Fruit fly (Drosophila melanogaster) whole organism, embryonic: ENCODE measurements around the gene CG4594.

ENCODE experiments used
- Adf1 ChIP-seq: fragments of 200-800 bp; sonication (Bioruptor generic); IDR thresholded peaks from 2 replicates; pipeline ENCODE4 v1.3.6; 2022; ENCODE audit warnings: missing biosample characterization, missing genetic modification characterization
- Atf3 ChIP-seq: fragments of 200-800 bp; sonication (Bioruptor generic); optimal IDR thresholded peaks from 3 replicates; lab custom pipeline; 2016; ENCODE audit warnings: missing biosample characterization, missing genetic modification characterization
- CG10462 ChIP-seq: fragments of 200-800 bp; sonication (Bioruptor generic); optimal IDR thresholded peaks from 2 replicates; lab custom pipeline; 2016; ENCODE audit warnings: missing biosample characterization, missing genetic modification characterization
- CG11247 ChIP-seq: fragments of 200-800 bp; sonication (Bioruptor generic); IDR thresholded peaks from 2 replicates; pipeline ENCODE4 v1.3.6; 2022; ENCODE audit warnings: missing biosample characterization, missing genetic modification characterization
- CG13287 ChIP-seq: fragments of 200-800 bp; sonication (Bioruptor generic); IDR thresholded peaks from 2 replicates; pipeline ENCODE4 v1.3.6; 2022; ENCODE audit warnings: missing biosample characterization, missing genetic modification characterization; ENCODE audit not compliant: partially characterized antibody
- CG14965 ChIP-seq: fragments of 200-800 bp; sonication (Bioruptor generic); optimal IDR thresholded peaks from 2 replicates; lab custom pipeline; 2016; ENCODE audit warnings: missing biosample characterization, missing genetic modification characterization, borderline replicate concordance
- CG15479 ChIP-seq: fragments of 200-800 bp; sonication (Bioruptor generic); optimal IDR thresholded peaks from 3 replicates; lab custom pipeline; 2019; ENCODE audit warnings: missing biosample characterization, mild to moderate bottlenecking, missing genetic modification characterization, moderate library complexity
- CG17359 ChIP-seq: fragments of 200-800 bp; sonication (Bioruptor generic); optimal IDR thresholded peaks from 3 replicates; lab custom pipeline; 2018; ENCODE audit warnings: missing biosample characterization, mild to moderate bottlenecking, missing genetic modification characterization, moderate library complexity
- CG17568 ChIP-seq: fragments of 200-800 bp; sonication (Bioruptor generic); optimal IDR thresholded peaks from 2 replicates; lab custom pipeline; 2018; ENCODE audit warnings: missing biosample characterization, mild to moderate bottlenecking, missing genetic modification characterization, moderate library complexity
- CG1792 ChIP-seq: fragments of 200-800 bp; sonication (Bioruptor generic); optimal IDR thresholded peaks from 2 replicates; lab custom pipeline; 2016; ENCODE audit warnings: missing biosample characterization, missing genetic modification characterization
- CG1832 ChIP-seq: fragments of 200-800 bp; sonication (Bioruptor generic); optimal IDR thresholded peaks from 2 replicates; lab custom pipeline; 2017; ENCODE audit warnings: missing biosample characterization, mild to moderate bottlenecking, missing genetic modification characterization, inconsistent platforms
- CG18764 ChIP-seq: fragments of 200-800 bp; sonication (Bioruptor generic); optimal IDR thresholded peaks from 3 replicates; lab custom pipeline; 2016; ENCODE audit warnings: missing biosample characterization, missing genetic modification characterization
- CG2678 ChIP-seq: fragments of 200-800 bp; sonication (Bioruptor generic); optimal IDR thresholded peaks from 3 replicates; lab custom pipeline; 2019; ENCODE audit warnings: missing biosample characterization, mild to moderate bottlenecking, missing genetic modification characterization, moderate library complexity
- CG3065 ChIP-seq: fragments of 200-800 bp; sonication (Bioruptor generic); optimal IDR thresholded peaks from 2 replicates; lab custom pipeline; 2016; ENCODE audit warnings: missing biosample characterization, missing genetic modification characterization
- CG32532 ChIP-seq: fragments of 200-800 bp; sonication (Bioruptor generic); IDR thresholded peaks from 2 replicates; pipeline ENCODE4 v1.3.6; 2022; ENCODE audit warnings: missing biosample characterization, missing genetic modification characterization
- CG3407 ChIP-seq: fragments of 200-800 bp; sonication (Bioruptor generic); optimal IDR thresholded peaks from 2 replicates; lab custom pipeline; 2018; ENCODE audit warnings: missing biosample characterization, mild to moderate bottlenecking, missing genetic modification characterization
- CG34376 ChIP-seq: fragments of 200-800 bp; sonication (Bioruptor generic); optimal IDR thresholded peaks from 2 replicates; lab custom pipeline; 2018; ENCODE audit warnings: missing biosample characterization, mild to moderate bottlenecking, missing genetic modification characterization
- CG4617 ChIP-seq: fragments of 200-800 bp; sonication (Bioruptor generic); optimal IDR thresholded peaks from 3 replicates; lab custom pipeline; 2016; ENCODE audit warnings: missing biosample characterization, missing genetic modification characterization, borderline replicate concordance
- CG8765 ChIP-seq: fragments of 200-800 bp; sonication (Bioruptor generic); IDR thresholded peaks from 2 replicates; pipeline ENCODE4 v1.3.6; 2022; ENCODE audit warnings: missing biosample characterization, missing genetic modification characterization
- CG9437 ChIP-seq: fragments of 200-800 bp; sonication (Bioruptor generic); optimal IDR thresholded peaks from 2 replicates; lab custom pipeline; 2018; ENCODE audit warnings: missing biosample characterization, mild to moderate bottlenecking, missing genetic modification characterization
- CoRest ChIP-seq: fragments of 200-800 bp; sonication (Bioruptor generic); optimal IDR thresholded peaks from 3 replicates; lab custom pipeline; 2018; ENCODE audit warnings: missing biosample characterization, mild to moderate bottlenecking, missing genetic modification characterization, moderate library complexity
- CrebB ChIP-seq: fragments of 200-800 bp; sonication (Bioruptor generic); optimal IDR thresholded peaks from 3 replicates; lab custom pipeline; 2018; ENCODE audit warnings: missing biosample characterization, mild to moderate bottlenecking, missing genetic modification characterization
- D ChIP-seq, 2 experiments: fragments of 200-800 bp in 1 of 2; fragments of >200 bp in 1 of 2; sonication (Bioruptor generic) in 1 of 2; optimal IDR thresholded peaks; 2 replicates in 1 of 2; 3 replicates in 1 of 2; lab custom pipeline; 2017; ENCODE audit warnings: mild to moderate bottlenecking in 1 of 2, missing biosample characterization in 1 of 2, missing genetic modification characterization in 1 of 2, missing genetic modification reagents in 1 of 2
- Drgx ChIP-seq: fragments of 200-800 bp; sonication (Bioruptor generic); IDR thresholded peaks from 2 replicates; pipeline ENCODE4 v1.3.6; 2022; ENCODE audit warnings: missing biosample characterization, missing genetic modification characterization
- HHEX ChIP-seq: fragments of 200-800 bp; sonication (Bioruptor generic); optimal IDR thresholded peaks from 3 replicates; lab custom pipeline; 2017; ENCODE audit warnings: missing biosample characterization, mild to moderate bottlenecking, missing genetic modification characterization, missing genetic modification reagents
- Lim3 ChIP-seq: fragments of 200-800 bp; sonication (Bioruptor generic); IDR thresholded peaks from 2 replicates; pipeline ENCODE4 v1.3.6; 2022; ENCODE audit warnings: missing biosample characterization, missing genetic modification characterization
- MBD-R2 ChIP-seq: fragments of 200-800 bp; sonication (Bioruptor generic); IDR thresholded peaks from 2 replicates; pipeline ENCODE4 v1.3.6; 2022; ENCODE audit warnings: missing biosample characterization, missing genetic modification characterization
- NFAT ChIP-seq: fragments of 200-800 bp; sonication (Bioruptor generic); IDR thresholded peaks from 2 replicates; pipeline ENCODE4 v1.3.6; 2022; ENCODE audit warnings: missing biosample characterization, missing genetic modification characterization
- NK7.1 ChIP-seq: fragments of 200-800 bp; sonication (Bioruptor generic); optimal IDR thresholded peaks from 3 replicates; lab custom pipeline; 2016; ENCODE audit warnings: missing biosample characterization, missing genetic modification characterization
- Neu2 ChIP-seq: fragments of 200-800 bp; sonication (Bioruptor generic); optimal IDR thresholded peaks from 3 replicates; lab custom pipeline; 2016; ENCODE audit warnings: missing biosample characterization, missing genetic modification characterization, borderline replicate concordance
- Nf-YB ChIP-seq: fragments of 200-800 bp; sonication (Bioruptor generic); optimal IDR thresholded peaks from 3 replicates; lab custom pipeline; 2019; ENCODE audit warnings: missing biosample characterization, mild to moderate bottlenecking, missing genetic modification characterization, moderate library complexity
- Xrp1 ChIP-seq: fragments of 200-800 bp; sonication (Bioruptor generic); IDR thresholded peaks from 2 replicates; pipeline ENCODE4 v1.3.6; 2022; ENCODE audit warnings: missing biosample characterization, missing genetic modification characterization
- YL-1 ChIP-seq: fragments of 200-800 bp; sonication (Bioruptor generic); optimal IDR thresholded peaks from 3 replicates; lab custom pipeline; 2017; ENCODE audit warnings: missing biosample characterization, mild to moderate bottlenecking, missing genetic modification characterization
- abd-A ChIP-seq: fragments of 200-800 bp; sonication (Bioruptor generic); optimal IDR thresholded peaks from 3 replicates; lab custom pipeline; 2019; ENCODE audit warnings: missing biosample characterization, mild to moderate bottlenecking, missing genetic modification characterization, moderate library complexity
- ash1 ChIP-seq: fragments of 200-800 bp; sonication (Bioruptor generic); optimal IDR thresholded peaks from 2 replicates; lab custom pipeline; 2018; ENCODE audit warnings: missing biosample characterization, mild to moderate bottlenecking, missing genetic modification characterization
- caup ChIP-seq: fragments of 200-800 bp; sonication (Bioruptor generic); optimal IDR thresholded peaks from 3 replicates; lab custom pipeline; 2017; ENCODE audit warnings: missing biosample characterization, mild to moderate bottlenecking, missing genetic modification characterization, moderate library complexity; ENCODE audit not compliant: severe bottlenecking
- cwo ChIP-seq: fragments of 200-800 bp; sonication (Bioruptor generic); optimal IDR thresholded peaks from 3 replicates; lab custom pipeline; 2017; ENCODE audit warnings: missing biosample characterization, missing genetic modification characterization, mild to moderate bottlenecking, moderate library complexity, missing genetic modification reagents
- dmrt99B ChIP-seq: fragments of 200-800 bp; sonication (Bioruptor generic); optimal IDR thresholded peaks from 2 replicates; lab custom pipeline; 2018; ENCODE audit warnings: missing biosample characterization, mild to moderate bottlenecking, missing genetic modification characterization, moderate library complexity
- eve ChIP-seq, 2 experiments: fragments of >200 bp; optimal IDR thresholded peaks; 2 replicates each; lab custom pipeline; 2017; ENCODE audit warnings: missing biosample characterization in 2 of 2, missing genetic modification characterization in 2 of 2
- exex ChIP-seq: fragments of 200-800 bp; sonication (Bioruptor generic); optimal IDR thresholded peaks from 4 replicates; lab custom pipeline; 2018; ENCODE audit warnings: missing biosample characterization, mild to moderate bottlenecking, missing genetic modification characterization, moderate library complexity
- gem ChIP-seq: fragments of 200-800 bp; sonication (Bioruptor generic); optimal IDR thresholded peaks from 2 replicates; lab custom pipeline; 2019; ENCODE audit warnings: missing biosample characterization, mild to moderate bottlenecking, missing genetic modification characterization, moderate library complexity
- gsb ChIP-seq: fragments of 200-800 bp; sonication (Bioruptor generic); IDR thresholded peaks from 2 replicates; pipeline ENCODE4 v1.3.6; 2022; ENCODE audit warnings: missing biosample characterization, missing genetic modification characterization
- onecut ChIP-seq: fragments of 200-800 bp; sonication (Bioruptor generic); IDR thresholded peaks from 2 replicates; pipeline ENCODE4 v1.3.6; 2022; ENCODE audit warnings: missing biosample characterization, missing genetic modification characterization
- sd ChIP-seq: fragments of 200-800 bp; sonication (Bioruptor generic); optimal IDR thresholded peaks from 3 replicates; lab custom pipeline; 2018; ENCODE audit warnings: missing biosample characterization, mild to moderate bottlenecking, missing genetic modification characterization, moderate library complexity
- seq ChIP-seq: fragments of 200-800 bp; sonication (Bioruptor generic); IDR thresholded peaks from 2 replicates; pipeline ENCODE4 v1.3.6; 2022; ENCODE audit warnings: missing biosample characterization, missing genetic modification characterization
- stwl ChIP-seq: fragments of 200-800 bp; sonication (Bioruptor generic); optimal IDR thresholded peaks from 3 replicates; lab custom pipeline; 2018; ENCODE audit warnings: missing biosample characterization, mild to moderate bottlenecking, missing genetic modification characterization, moderate library complexity
- sug ChIP-seq: fragments of 200-800 bp; optimal IDR thresholded peaks from 2 replicates; lab custom pipeline; 2019; ENCODE audit warnings: missing biosample characterization, mild to moderate bottlenecking, missing genetic modification characterization, moderate library complexity
- unc-4 ChIP-seq: fragments of 200-800 bp; sonication (Bioruptor generic); IDR thresholded peaks from 2 replicates; pipeline ENCODE4 v1.3.6; 2022; ENCODE audit warnings: missing biosample characterization, missing genetic modification characterization; ENCODE audit not compliant: partially characterized antibody
- usp ChIP-seq: fragments of >200 bp; optimal IDR thresholded peaks from 2 replicates; lab custom pipeline; 2017; ENCODE audit warnings: missing biosample characterization, missing genetic modification characterization
- zf30C ChIP-seq: fragments of 200-800 bp; sonication (Bioruptor generic); optimal IDR thresholded peaks from 3 replicates; lab custom pipeline; 2018; ENCODE audit warnings: missing biosample characterization, mild to moderate bottlenecking, missing genetic modification characterization

CG4594 gene

DNA sequence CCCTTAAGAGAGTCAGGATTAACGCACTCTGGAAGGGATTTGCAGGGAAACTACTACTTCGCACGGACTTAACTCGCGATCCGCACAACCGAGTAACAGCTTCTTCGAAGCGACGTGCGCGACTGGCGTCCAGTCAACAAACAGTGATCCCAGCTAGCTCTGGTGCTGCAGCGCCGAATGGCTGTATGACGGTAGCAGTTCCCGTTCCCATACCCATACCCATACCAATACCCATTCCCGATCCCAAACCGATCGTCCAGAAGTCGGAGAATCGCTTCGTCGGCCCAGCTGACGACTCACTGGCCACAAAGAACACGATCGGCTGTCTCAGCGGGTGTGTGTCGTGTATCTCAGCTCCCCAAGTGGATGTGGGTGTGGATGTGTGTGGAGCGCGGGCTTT lies 27.3 kb downstream of the CG4594 start, which contains the start of gene CG5853 (continued):
- TF ChIP-seq CG4617 (GFP tag; lab: Kevin White, UChicago) (no peak), HHEX (GFP tag; lab: Kevin White, UChicago) (peak; percentile 13), usp (GFP tag; lab: Kevin White, UChicago) (no peak), D (optimal IDR thresholded peaks at IDR 0.05; lab: Kevin White, UChicago) (no peak), D (GFP tag; optimal IDR thresholded peaks at IDR 0.05; lab: Kevin White, UChicago) (no peak), seq (no peak), CG8765 (GFP tag; lab: Robert Waterston, UW) (no peak), CG14965 (GFP tag; lab: Kevin White, UChicago) (no peak), CG13287 (GFP tag; lab: Robert Waterston, UW) (peak; percentile 12; the same call in 1 of the 2 replicates), CG1792 (GFP tag; lab: Kevin White, UChicago) (no peak), exex (tag; lab: Kevin White, UChicago) (peak; percentile 51), CG11247 (GFP tag; lab: Robert Waterston, UW) (0 out of 2 replicates have a peak, but pooled peaks have one; percentile 40), Xrp1 (GFP tag; lab: Robert Waterston, UW) (no peak), gem (tag; lab: Kevin White, UChicago) (no peak), Lim3 (GFP tag; lab: Robert Waterston, UW) (no peak), onecut (no peak), ash1 (GFP tag; lab: Kevin White, UChicago) (peak; percentile 52), sug (tag; lab: Kevin White, UChicago) (peak; percentile 76), NK7.1 (GFP tag; lab: Kevin White, UChicago) (no peak), CoRest (tag; lab: Kevin White, UChicago) (no peak), Atf3 (GFP tag; lab: Kevin White, UChicago) (no peak), Adf1 (GFP tag; lab: Robert Waterston, UW) (peak; percentile 34; the same call in 1 of the 2 replicates), NFAT (GFP tag; lab: Robert Waterston, UW) (0 out of 2 replicates have a peak, but pooled peaks have one; percentile 32), unc-4 (no peak), eve (GFP tag; optimal IDR thresholded peaks at IDR 0.05; lab: Kevin White, UChicago) (no peak), YL-1 (GFP tag; lab: Kevin White, UChicago) (no peak), CG17359 (tag; lab: Kevin White, UChicago) (no peak), dmrt99B (tag; lab: Kevin White, UChicago) (no peak), CG2678 (tag; lab: Kevin White, UChicago) (no peak), gsb (no peak), CG17568 (no peak), Nf-YB (GFP tag; lab: Kevin White, UChicago) (no peak), CG3065 (GFP tag; lab: Kevin White, UChicago) (no peak), CrebB (peak; percentile 0), CG3407 (GFP tag; lab: Kevin White, UChicago) (no peak), zf30C (GFP tag; lab: Kevin White, UChicago) (no peak), CG32532 (peak; percentile 52; the same call in 1 of the 2 replicates), CG1832 (GFP tag; lab: Kevin White, UChicago) (no peak), stwl (tag; lab: Kevin White, UChicago) (no peak), abd-A (tag; lab: Kevin White, UChicago) (no peak), sd (peak; percentile 11), CG10462 (GFP tag; lab: Kevin White, UChicago) (no peak), MBD-R2 (GFP tag; lab: Robert Waterston, UW) (no peak), CG18764 (no peak), Neu2 (GFP tag; lab: Kevin White, UChicago) (no peak), cwo (peak; percentile 19), CG9437 (no peak), CG15479 (GFP tag; lab: Kevin White, UChicago) (no peak), Drgx (GFP tag; lab: Robert Waterston, UW) (peak; percentile 36), caup (GFP tag; lab: Kevin White, UChicago) (peak; percentile 36), CG34376 (GFP tag; lab: Kevin White, UChicago) (peak; percentile 63)
